Worm (Caenorhabditis elegans) whole organism, L4 larva: ENCODE data around the gene prmt-6.

Source experiments
- T20F7.1 ChIP-seq: fragments of 200-800 bp; sonication (Bioruptor generic); optimal IDR thresholded peaks from 2 replicates; lab custom pipeline; 2018; ENCODE audit warnings: mild to moderate bottlenecking, missing genetic modification characterization, missing compliant biosample characterization
- ZK546.5 ChIP-seq, 2 experiments: sonication (generic microtip); optimal IDR thresholded peaks; 2 replicates each; lab custom pipeline; 2017; ENCODE audit warnings: missing biosample characterization in 2 of 2, missing genetic modification characterization in 2 of 2
- ceh-82 ChIP-seq: sonication (generic microtip); optimal IDR thresholded peaks from 2 replicates; lab custom pipeline; 2017; ENCODE audit warnings: missing biosample characterization, missing genetic modification characterization
- dmd-9 ChIP-seq: fragments of 200-800 bp; sonication (Bioruptor generic); IDR thresholded peaks from 2 replicates; pipeline ENCODE4 v1.3.6; 2022; ENCODE audit warnings: missing genetic modification reagents, missing genetic modification characterization, missing compliant biosample characterization
- hlh-11 ChIP-seq: fragments of 200-800 bp; sonication (Bioruptor generic); optimal IDR thresholded peaks from 2 replicates; lab custom pipeline; 2018; ENCODE audit warnings: mild to moderate bottlenecking, missing genetic modification characterization, missing compliant biosample characterization
- jun-1 ChIP-seq: fragments of 150-350 bp; optimal IDR thresholded peaks from 2 replicates; lab custom pipeline; 2014; ENCODE audit warnings: missing biosample characterization, missing genetic modification reagents, missing genetic modification characterization
- mxl-2 ChIP-seq: fragments of 200-800 bp; sonication (Bioruptor generic); conservative IDR thresholded peaks from 2 replicates; pipeline ENCODE4 v1.3.6; 2022; ENCODE audit warnings: missing genetic modification reagents, missing genetic modification characterization, missing compliant biosample characterization
- nhr-6 ChIP-seq: fragments of 150-350 bp; optimal IDR thresholded peaks from 2 replicates; lab custom pipeline; 2014; ENCODE audit warnings: missing biosample characterization, missing genetic modification characterization
- skn-1 ChIP-seq: fragments of 150-350 bp; optimal IDR thresholded peaks from 2 replicates; lab custom pipeline; 2014; ENCODE audit warnings: missing biosample characterization, missing genetic modification characterization
- unc-62 ChIP-seq, 3 experiments: fragments of 150-350 bp in 1 of 3; sonication (generic microtip); optimal IDR thresholded peaks in 2 of 3; peaks in 1 of 3; 1 replicate in 1 of 3; 2 replicates in 2 of 3; lab custom pipeline; 2014 to 2017; ENCODE audit warnings: missing biosample characterization in 3 of 3, missing genetic modification characterization in 3 of 3, missing genetic modification reagents in 3 of 3, missing genotype in 1 of 3

ce11 chrIV:2083734-2084133 lies 47.0 kb upstream of the prmt-6 start, which contains the start of gene mca-2:
- TF ChIP-seq unc-62 (GFP tag; optimal IDR thresholded peaks at IDR 0.05 in 1 of 2; lab: Kevin White, UChicago), result no peak
- no peak for TF ChIP-seq unc-62 (tag; optimal IDR thresholded peaks at IDR 0.05; lab: Kevin White, UChicago)
- TF ChIP-seq skn-1 (tag; lab: Kevin White, UChicago), result no peak
- no peak for TF ChIP-seq hlh-11 (tag; lab: Kevin White, UChicago)
- no peak for TF ChIP-seq T20F7.1
- TF ChIP-seq ZK546.5 (tag; optimal IDR thresholded peaks at IDR 0.05; lab: Kevin White, UChicago), result no peak
- TF ChIP-seq jun-1 (tag; lab: Kevin White, UChicago), result no peak
- no peak for TF ChIP-seq dmd-9 (GFP tag; lab: Robert Waterston, UW)
- TF ChIP-seq mxl-2 (GFP tag; lab: Robert Waterston, UW), result no peak
- no peak for TF ChIP-seq ceh-82 (tag; lab: Kevin White, UChicago)
- TF ChIP-seq nhr-6 (tag; lab: Kevin White, UChicago), result no peak
